Worm (Caenorhabditis elegans) whole organism, L3 larva: ENCODE data around the gene nra-1.
A peak's percentile ranks its signal among the peaks of the same experiment; 100 is the strongest.

Experiments
- R02D3.7 ChIP-seq: fragments of 150-350 bp; optimal IDR thresholded peaks from 2 replicates; lab custom pipeline; 2014; ENCODE audit warnings: missing biosample characterization, missing genetic modification characterization
- aly-2 ChIP-seq: fragments of 150-350 bp; optimal IDR thresholded peaks from 2 replicates; lab custom pipeline; 2014; ENCODE audit warnings: missing biosample characterization, missing genetic modification characterization
- ama-1 ChIP-seq: fragments of 150-350 bp; optimal IDR thresholded peaks from 2 replicates; lab custom pipeline; 2018
- ceh-16 ChIP-seq: sonication (generic microtip); optimal IDR thresholded peaks from 2 replicates; lab custom pipeline; 2017; ENCODE audit warnings: missing biosample characterization, missing genetic modification characterization
- ceh-28 ChIP-seq: fragments of 150-350 bp; optimal IDR thresholded peaks from 2 replicates; lab custom pipeline; 2014; ENCODE audit warnings: missing biosample characterization, missing genetic modification reagents, missing genetic modification characterization
- daf-12 ChIP-seq: fragments of 150-350 bp; optimal IDR thresholded peaks from 2 replicates; lab custom pipeline; 2014; ENCODE audit warnings: missing biosample characterization, missing genetic modification reagents, missing genetic modification characterization
- egl-27 ChIP-seq: sonication (generic microtip); optimal IDR thresholded peaks from 4 replicates; lab custom pipeline; 2017; ENCODE audit warnings: missing biosample characterization, missing genetic modification reagents, missing genetic modification characterization
- egl-5 ChIP-seq: fragments of 150-350 bp; optimal IDR thresholded peaks from 2 replicates; lab custom pipeline; 2017; ENCODE audit warnings: missing biosample characterization, missing genetic modification reagents, missing genetic modification characterization, inconsistent platforms
- elt-2 ChIP-seq: sonication (generic microtip); optimal IDR thresholded peaks from 2 replicates; lab custom pipeline; 2016; ENCODE audit warnings: missing genetic modification reagents, mild to moderate bottlenecking, missing genetic modification characterization, missing compliant biosample characterization
- eor-1 ChIP-seq, 2 experiments: fragments of 150-350 bp; optimal IDR thresholded peaks; 2 replicates each; lab custom pipeline; 2014 to 2018; ENCODE audit warnings: missing biosample characterization in 2 of 2, missing genetic modification characterization in 2 of 2
- fkh-10 ChIP-seq: sonication (generic microtip); optimal IDR thresholded peaks from 2 replicates; lab custom pipeline; 2017; ENCODE audit warnings: missing biosample characterization, missing genetic modification reagents, missing genetic modification characterization
- fos-1 ChIP-seq: fragments of 150-350 bp; optimal IDR thresholded peaks from 2 replicates; lab custom pipeline; 2014; ENCODE audit warnings: missing biosample characterization, missing genetic modification characterization
- hmg-11 ChIP-seq: sonication (generic microtip); optimal IDR thresholded peaks from 2 replicates; lab custom pipeline; 2016; ENCODE audit warnings: missing genetic modification characterization, missing compliant biosample characterization
- jun-1 ChIP-seq: fragments of 150-350 bp; optimal IDR thresholded peaks from 2 replicates; lab custom pipeline; 2014; ENCODE audit warnings: missing biosample characterization, missing genetic modification reagents, missing genetic modification characterization
- lin-15B ChIP-seq: fragments of 150-350 bp; optimal IDR thresholded peaks from 2 replicates; lab custom pipeline; 2014; ENCODE audit warnings: missing biosample characterization, missing genetic modification characterization
- lin-39 ChIP-seq: fragments of 150-350 bp; optimal IDR thresholded peaks from 2 replicates; lab custom pipeline; 2018; ENCODE audit warnings: missing biosample characterization, missing genetic modification reagents, missing genetic modification characterization
- nfya-1 ChIP-seq: sonication (generic microtip); optimal IDR thresholded peaks from 2 replicates; lab custom pipeline; 2017; ENCODE audit warnings: missing genetic modification characterization, mild to moderate bottlenecking, missing compliant biosample characterization, antibody characterized with exemption, moderate library complexity; ENCODE audit not compliant: insufficient read depth
- nhr-11 ChIP-seq: fragments of 150-350 bp; optimal IDR thresholded peaks from 2 replicates; lab custom pipeline; 2014; ENCODE audit warnings: missing biosample characterization, missing genetic modification characterization
- nhr-12 ChIP-seq: fragments of 150-350 bp; optimal IDR thresholded peaks from 2 replicates; lab custom pipeline; 2014; ENCODE audit warnings: missing biosample characterization, missing genetic modification characterization
- nhr-23 ChIP-seq: fragments of 150-350 bp; optimal IDR thresholded peaks from 2 replicates; lab custom pipeline; 2014; ENCODE audit warnings: missing biosample characterization, missing genetic modification reagents, missing genetic modification characterization
- nhr-25 ChIP-seq: sonication (generic microtip); optimal IDR thresholded peaks from 2 replicates; lab custom pipeline; 2017; ENCODE audit warnings: missing biosample characterization, missing genetic modification characterization
- nhr-28 ChIP-seq: fragments of 150-350 bp; optimal IDR thresholded peaks from 2 replicates; lab custom pipeline; 2014; ENCODE audit warnings: missing biosample characterization, missing genetic modification characterization
- nhr-76 ChIP-seq: fragments of 150-350 bp; sonication (generic microtip); optimal IDR thresholded peaks from 5 replicates; lab custom pipeline; 2014; ENCODE audit warnings: missing biosample characterization, missing genetic modification characterization
- nhr-77 ChIP-seq: fragments of 150-350 bp; optimal IDR thresholded peaks from 2 replicates; lab custom pipeline; 2014; ENCODE audit warnings: missing biosample characterization, missing genetic modification characterization
- pha-4 ChIP-seq: fragments of 150-350 bp; optimal IDR thresholded peaks from 2 replicates; lab custom pipeline; 2014; ENCODE audit warnings: missing biosample characterization, missing genetic modification reagents, missing genetic modification characterization
- pqm-1 ChIP-seq: fragments of 150-350 bp; optimal IDR thresholded peaks from 2 replicates; lab custom pipeline; 2017; ENCODE audit warnings: missing biosample characterization, missing genetic modification characterization, inconsistent platforms
- sea-2 ChIP-seq: fragments of 150-350 bp; sonication (generic microtip); optimal IDR thresholded peaks from 4 replicates; lab custom pipeline; 2014; ENCODE audit warnings: missing biosample characterization, missing genetic modification reagents, missing genetic modification characterization
- skn-1 ChIP-seq: fragments of 150-350 bp; optimal IDR thresholded peaks from 2 replicates; lab custom pipeline; 2014; ENCODE audit warnings: missing biosample characterization, missing genetic modification characterization
- snpc-4 ChIP-seq: fragments of 150-350 bp; optimal IDR thresholded peaks from 2 replicates; lab custom pipeline; 2014; ENCODE audit warnings: missing biosample characterization, missing genetic modification characterization
- ztf-4 ChIP-seq: fragments of 150-350 bp; optimal IDR thresholded peaks from 2 replicates; lab custom pipeline; 2014; ENCODE audit warnings: missing biosample characterization, missing genetic modification characterization

nra-1 gene

ce11 chrIV:17269702-17270101 lies 14.3 kb downstream of the nra-1 start:
- peak; percentile 25 for TF ChIP-seq nhr-25 (tag; lab: Kevin White, UChicago)
- no peak for TF ChIP-seq fos-1 (tag; lab: Kevin White, UChicago)
- no peak for TF ChIP-seq pqm-1

DNA sequence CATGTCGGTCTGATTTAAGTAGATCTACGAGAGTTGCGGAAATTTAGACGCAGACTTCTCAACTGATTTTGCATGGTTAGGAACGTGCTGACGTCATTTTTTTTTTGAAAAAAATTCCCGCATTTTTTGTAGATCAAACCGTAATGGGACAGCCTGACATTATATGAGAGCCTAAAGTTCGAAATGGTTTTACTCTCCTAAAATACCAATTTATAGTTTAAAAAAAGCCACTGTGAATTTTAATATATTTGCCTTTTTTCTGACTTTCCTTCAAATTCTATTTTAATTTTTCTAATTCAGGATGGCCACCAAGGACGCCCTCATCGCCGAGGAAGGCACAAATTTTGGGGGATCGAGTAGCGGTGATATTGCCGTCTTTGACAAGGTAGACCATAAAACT lies 15.0 kb downstream of the nra-1 start, which contains the start of gene atgp-1:
atgp-1 (plus strand) TSS at position 301 of the 400 bp plus-strand sequence.
- TF ChIP-seq fos-1 (tag; lab: Kevin White, UChicago) (no peak), sea-2 (GFP tag; lab: Kevin White, UChicago) (no peak)

DNA sequence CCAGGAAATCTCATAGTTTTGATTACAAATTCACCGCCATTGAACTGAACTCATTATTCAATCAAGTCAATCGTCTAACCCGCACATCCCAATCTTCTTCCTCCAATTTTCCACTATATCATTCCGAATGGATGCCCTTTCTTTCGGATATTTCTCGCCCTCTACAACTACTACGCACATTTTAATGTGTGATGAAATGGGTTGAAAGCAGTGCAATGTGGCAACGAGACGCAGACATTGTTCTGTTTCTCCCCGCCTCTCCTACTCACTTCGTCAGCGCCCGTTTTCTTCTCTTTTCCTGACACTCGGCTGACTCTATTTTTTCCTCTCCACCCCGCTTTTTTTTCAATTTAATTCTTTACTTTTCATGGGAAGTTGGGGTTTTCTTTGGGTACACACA lies 15.4 kb downstream of the nra-1 start:
- TF ChIP-seq nhr-76: no peak
- peak; percentile 66 for TF ChIP-seq nfya-1 (tag; lab: Kevin White, UChicago)
- TF ChIP-seq hmg-11 (tag; lab: Kevin White, UChicago): peak; percentile 90
- TF ChIP-seq egl-5 (tag; lab: Kevin White, UChicago): peak; percentile 93
- TF ChIP-seq jun-1 (tag; lab: Kevin White, UChicago): no peak
- peak; percentile 4 for TF ChIP-seq pqm-1
- TF ChIP-seq aly-2 (tag; lab: Kevin White, UChicago): no peak
- TF ChIP-seq lin-15B (tag; lab: Kevin White, UChicago): peak; percentile 5
- no peak for TF ChIP-seq ceh-16 (tag; lab: Kevin White, UChicago)
- no peak for TF ChIP-seq nhr-28 (tag; lab: Kevin White, UChicago)
- TF ChIP-seq pha-4 (tag; lab: Kevin White, UChicago): peak; percentile 28
- TF ChIP-seq nhr-23: peak; percentile 42
- TF ChIP-seq snpc-4 (tag; lab: Kevin White, UChicago): peak; percentile 28
- TF ChIP-seq elt-2: peak; percentile 15
- TF ChIP-seq lin-39 (tag; lab: Kevin White, UChicago): peak; percentile 67

- TF ChIP-seq skn-1 (tag; lab: Kevin White, UChicago) (peak; percentile 45), egl-27 (tag; lab: Kevin White, UChicago) (no peak), aly-2 (tag; lab: Kevin White, UChicago) (no peak), elt-2 (no peak), eor-1 (tag; optimal IDR thresholded peaks at IDR 0.05; lab: Kevin White, UChicago) (no peak)
These were observed 15.9 kb downstream of the nra-1 start for ce11 chrIV:17268069-17268468.

DNA sequence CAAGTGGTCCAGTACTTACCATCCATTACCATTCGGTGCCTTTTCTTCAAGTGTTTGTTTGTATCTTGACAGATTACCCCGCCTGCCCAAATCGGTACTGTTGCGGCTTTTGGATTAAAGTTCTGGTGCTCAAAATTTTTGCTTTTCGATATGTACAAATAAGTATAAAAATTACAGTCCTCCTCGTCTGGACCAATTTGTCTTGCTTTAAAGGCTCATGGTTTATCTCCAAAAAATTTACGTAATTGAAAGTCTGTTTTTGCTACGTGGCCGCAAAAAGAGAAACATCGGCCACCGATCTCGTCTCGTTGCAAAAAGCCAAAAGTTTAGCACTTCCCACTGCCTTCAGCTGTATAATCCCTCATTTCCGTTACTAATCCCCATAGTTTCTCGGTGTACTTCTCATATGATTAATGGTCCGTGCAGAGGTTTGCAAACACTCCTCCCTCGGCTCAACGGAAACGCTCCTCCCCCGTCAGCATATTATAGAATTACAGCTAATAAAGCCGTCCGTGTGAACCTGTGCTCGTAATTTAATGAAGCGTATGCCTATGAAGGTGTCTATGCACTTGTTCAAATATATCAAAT lies 16.6 kb downstream of the nra-1 start:
- TF ChIP-seq daf-12 (tag; lab: Kevin White, UChicago) (no peak), lin-39 (tag; lab: Kevin White, UChicago) (peak; percentile 77)

DNA sequence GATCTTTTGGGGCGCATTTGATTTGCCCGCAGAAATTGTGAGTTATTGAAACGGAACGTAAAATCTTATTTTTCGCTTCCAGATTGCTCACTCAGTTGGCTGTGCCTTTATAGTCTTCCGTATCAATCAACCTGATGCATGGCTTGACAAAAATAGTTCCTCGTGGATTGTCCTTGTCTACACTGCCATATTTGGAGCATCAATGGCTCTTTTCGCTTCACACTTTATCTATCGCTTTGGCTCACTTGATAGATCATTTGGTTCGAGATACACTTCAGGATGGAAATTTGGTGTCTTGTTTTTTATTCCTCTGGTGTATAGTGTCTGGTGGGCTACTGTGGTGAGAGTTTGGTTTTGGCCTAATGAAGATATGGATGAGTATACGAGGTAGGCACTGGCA lies 18.3 kb downstream of the nra-1 start:
- TF ChIP-seq lin-39 (tag; lab: Kevin White, UChicago) (no peak), ceh-28 (tag; lab: Kevin White, UChicago) (no peak), fkh-10 (GFP tag; lab: Kevin White, UChicago) (no peak), nhr-77 (no peak), eor-1 (tag; optimal IDR thresholded peaks at IDR 0.05; lab: Kevin White, UChicago) (no peak), nhr-11 (tag; lab: Kevin White, UChicago) (no peak)
- TF ChIP-seq, all 47 proteins: peak for 0

DNA sequence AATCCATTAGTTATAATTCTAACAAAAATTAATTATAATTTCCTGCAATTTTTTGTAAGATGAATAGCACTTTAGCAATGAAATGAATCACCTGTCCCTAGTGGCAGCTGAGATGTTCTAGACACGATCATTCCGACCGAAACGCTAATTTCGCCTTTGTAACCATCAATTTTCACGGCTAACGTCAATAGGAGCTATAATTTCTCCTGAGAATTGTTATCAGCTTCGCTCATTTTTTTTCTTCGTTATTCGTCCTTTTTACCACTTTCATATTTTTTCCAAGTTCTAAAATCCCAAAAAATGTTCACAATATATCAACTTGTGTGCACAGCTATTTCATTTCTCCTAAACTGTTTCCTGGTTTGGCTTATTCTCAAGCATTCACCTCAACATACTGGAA lies 18.7 kb downstream of the nra-1 start, which contains the start of gene str-187:
str-187 (plus strand) TSS at position 301 of the 400 bp plus-strand sequence.
- TF ChIP-seq nhr-12 (tag; lab: Kevin White, UChicago): no peak
- TF ChIP-seq ztf-4 (tag; lab: Kevin White, UChicago): no peak
- no peak for TF ChIP-seq lin-15B (tag; lab: Kevin White, UChicago)
- TF ChIP-seq R02D3.7 (tag; lab: Kevin White, UChicago): no peak
- TF ChIP-seq ama-1: no peak
